Worm (Caenorhabditis elegans) whole organism, L4 larva: ENCODE measurements around the gene B0034.7.

Source experiments
- F10B5.3 ChIP-seq: sonication (generic microtip); optimal IDR thresholded peaks from 2 replicates; lab custom pipeline; 2016; ENCODE audit warnings: mild to moderate bottlenecking, missing genetic modification characterization, missing compliant biosample characterization
- F26F4.8 ChIP-seq: fragments of 200-800 bp; sonication (Bioruptor generic); conservative IDR thresholded peaks from 2 replicates; pipeline ENCODE4 v1.3.6; 2022; ENCODE audit warnings: missing genetic modification characterization, missing compliant biosample characterization
- F37D6.2 ChIP-seq: sonication (generic microtip); optimal IDR thresholded peaks from 2 replicates; lab custom pipeline; 2016; ENCODE audit warnings: mild to moderate bottlenecking, missing genetic modification characterization, missing compliant biosample characterization
- T20F7.1 ChIP-seq: fragments of 200-800 bp; sonication (Bioruptor generic); optimal IDR thresholded peaks from 2 replicates; lab custom pipeline; 2018; ENCODE audit warnings: mild to moderate bottlenecking, missing genetic modification characterization, missing compliant biosample characterization
- Y48G9A.11 ChIP-seq: fragments of 200-800 bp; sonication (Bioruptor generic); IDR thresholded peaks from 2 replicates; pipeline ENCODE4 v1.3.6; 2022; ENCODE audit warnings: missing genetic modification reagents, missing genetic modification characterization, missing compliant biosample characterization
- Y5F2A.4 ChIP-seq: fragments of 200-800 bp; sonication (Bioruptor generic); optimal IDR thresholded peaks from 2 replicates; lab custom pipeline; 2018; ENCODE audit warnings: mild to moderate bottlenecking, missing genetic modification characterization, missing compliant biosample characterization
- Y75B8A.6 ChIP-seq: fragments of 200-800 bp; sonication (Bioruptor generic); IDR thresholded peaks from 2 replicates; pipeline ENCODE4 v1.3.6; 2022; ENCODE audit warnings: missing genetic modification reagents, missing genetic modification characterization, missing compliant biosample characterization
- aha-1 ChIP-seq: fragments of 150-350 bp; peaks from one replicate; lab custom pipeline; 2014; ENCODE audit warnings: missing biosample characterization, missing genetic modification characterization
- ceh-20 ChIP-seq: fragments of 200-800 bp; sonication (Bioruptor generic); IDR thresholded peaks from 2 replicates; pipeline ENCODE4 v1.3.6; 2022; ENCODE audit warnings: missing genetic modification reagents, missing genetic modification characterization, missing compliant biosample characterization
- ceh-32 ChIP-seq: sonication (generic microtip); optimal IDR thresholded peaks from 2 replicates; lab custom pipeline; 2016; ENCODE audit warnings: mild to moderate bottlenecking, missing genetic modification characterization, missing compliant biosample characterization; ENCODE audit not compliant: poor library complexity
- ceh-82 ChIP-seq: sonication (generic microtip); optimal IDR thresholded peaks from 2 replicates; lab custom pipeline; 2017; ENCODE audit warnings: missing biosample characterization, missing genetic modification characterization
- cey-2 ChIP-seq: sonication (generic microtip); optimal IDR thresholded peaks from 3 replicates; lab custom pipeline; 2017; ENCODE audit warnings: missing genetic modification characterization, mild to moderate bottlenecking, missing compliant biosample characterization, antibody characterized with exemption, borderline replicate concordance; ENCODE audit not compliant: insufficient read depth
- ctbp-1 ChIP-seq: fragments of 200-800 bp; sonication (Bioruptor generic); IDR thresholded peaks from 2 replicates; pipeline ENCODE4 v1.3.6; 2022; ENCODE audit warnings: missing genetic modification reagents, missing genetic modification characterization, missing compliant biosample characterization
- daf-12 ChIP-seq: fragments of 150-350 bp; optimal IDR thresholded peaks from 2 replicates; lab custom pipeline; 2014; ENCODE audit warnings: missing biosample characterization, missing genetic modification reagents, missing genetic modification characterization
- daf-16 ChIP-seq, 3 experiments: sonication (generic microtip); optimal IDR thresholded peaks; 2 replicates each; lab custom pipeline; 2016 to 2017; ENCODE audit warnings: missing genetic modification characterization in 3 of 3, missing genetic modification reagents in 3 of 3, mild to moderate bottlenecking in 2 of 3, missing compliant biosample characterization in 2 of 3, missing biosample characterization in 1 of 3, moderate library complexity in 1 of 3
- daf-19 ChIP-seq: fragments of 200-800 bp; sonication (Bioruptor generic); conservative IDR thresholded peaks from 2 replicates; pipeline ENCODE4 v1.3.6; 2022; ENCODE audit warnings: missing genetic modification characterization, missing compliant biosample characterization
- daf-8 ChIP-seq: fragments of 200-800 bp; sonication (Bioruptor generic); IDR thresholded peaks from 2 replicates; pipeline ENCODE4 v1.3.6; 2022; ENCODE audit warnings: missing genetic modification characterization, missing compliant biosample characterization
- dpl-1 ChIP-seq: fragments of 150-350 bp; optimal IDR thresholded peaks from 2 replicates; lab custom pipeline; 2014; ENCODE audit warnings: missing biosample characterization, missing genetic modification reagents, missing genetic modification characterization
- duxl-1 ChIP-seq: sonication (generic microtip); optimal IDR thresholded peaks from 2 replicates; lab custom pipeline; 2016; ENCODE audit warnings: mild to moderate bottlenecking, missing genetic modification characterization, moderate library complexity, missing compliant biosample characterization; ENCODE audit not compliant: poor library complexity
- egl-27 ChIP-seq: sonication (generic microtip); optimal IDR thresholded peaks from 3 replicates; lab custom pipeline; 2017; ENCODE audit warnings: missing biosample characterization, missing genetic modification reagents, missing genetic modification characterization
- egl-43 ChIP-seq: fragments of 200-800 bp; sonication (Bioruptor generic); IDR thresholded peaks from 2 replicates; pipeline ENCODE4 v1.3.6; 2022; ENCODE audit warnings: missing genetic modification reagents, missing genetic modification characterization, missing compliant biosample characterization
- gei-8 ChIP-seq: fragments of 200-800 bp; sonication (Bioruptor generic); optimal IDR thresholded peaks from 2 replicates; lab custom pipeline; 2018; ENCODE audit warnings: mild to moderate bottlenecking, missing genetic modification characterization, missing compliant biosample characterization
- hif-1 ChIP-seq, 2 experiments: sonication (generic microtip); optimal IDR thresholded peaks; 2 replicates each; lab custom pipeline; 2016 to 2017; ENCODE audit warnings: missing compliant biosample characterization in 2 of 2, missing genetic modification characterization in 2 of 2, missing genetic modification reagents in 2 of 2, missing genotype in 2 of 2, mild to moderate bottlenecking in 1 of 2
- lin-13 ChIP-seq: fragments of 150-350 bp; optimal IDR thresholded peaks from 2 replicates; lab custom pipeline; 2014; ENCODE audit warnings: missing biosample characterization, missing genetic modification reagents, missing genetic modification characterization
- lin-29 ChIP-seq: fragments of 200-800 bp; sonication (Bioruptor generic); IDR thresholded peaks from 2 replicates; pipeline ENCODE4 v1.3.6; 2022; ENCODE audit warnings: missing genetic modification reagents, missing genetic modification characterization, missing compliant biosample characterization
- lin-38 ChIP-seq: fragments of 200-800 bp; sonication (Bioruptor generic); IDR thresholded peaks from 2 replicates; pipeline ENCODE4 v1.3.6; 2022; ENCODE audit warnings: missing genetic modification reagents, missing genetic modification characterization, missing compliant biosample characterization
- lir-3 ChIP-seq: sonication (generic microtip); optimal IDR thresholded peaks from 2 replicates; lab custom pipeline; 2016; ENCODE audit warnings: mild to moderate bottlenecking, missing genetic modification characterization, missing compliant biosample characterization
- lsy-2 ChIP-seq, 2 experiments: fragments of 150-350 bp in 1 of 2; sonication (generic microtip) in 1 of 2; optimal IDR thresholded peaks; 2 replicates each; lab custom pipeline; 2014 to 2017; ENCODE audit warnings: missing biosample characterization in 2 of 2, missing genetic modification characterization in 2 of 2
- madf-9 ChIP-seq: fragments of 200-800 bp; sonication (Bioruptor generic); conservative IDR thresholded peaks from 2 replicates; pipeline ENCODE4 v1.3.6; 2022; ENCODE audit warnings: missing genetic modification reagents, missing genetic modification characterization, missing compliant biosample characterization
- mdl-1 ChIP-seq, 2 experiments: fragments of 150-350 bp in 1 of 2; sonication (generic microtip) in 1 of 2; optimal IDR thresholded peaks; 2 replicates each; lab custom pipeline; 2014 to 2017; ENCODE audit warnings: missing biosample characterization in 2 of 2, missing genetic modification characterization in 2 of 2
- mdt-29 ChIP-seq: fragments of 200-800 bp; sonication (Bioruptor generic); IDR thresholded peaks from 2 replicates; pipeline ENCODE4 v1.3.6; 2022; ENCODE audit warnings: missing genetic modification reagents, missing genetic modification characterization, missing compliant biosample characterization
- nhr-111 ChIP-seq: fragments of 200-800 bp; sonication (Bioruptor generic); optimal IDR thresholded peaks from 2 replicates; lab custom pipeline; 2018; ENCODE audit warnings: mild to moderate bottlenecking, missing genetic modification characterization, missing compliant biosample characterization
- nhr-237 ChIP-seq: sonication (generic microtip); optimal IDR thresholded peaks from 2 replicates; lab custom pipeline; 2017; ENCODE audit warnings: missing biosample characterization, missing genetic modification characterization
- nhr-28 ChIP-seq: fragments of 150-350 bp; optimal IDR thresholded peaks from 2 replicates; lab custom pipeline; 2014; ENCODE audit warnings: missing biosample characterization, missing genetic modification characterization
- nhr-42 ChIP-seq: fragments of 200-800 bp; sonication (Bioruptor generic); IDR thresholded peaks from 2 replicates; pipeline ENCODE4 v1.3.6; 2022; ENCODE audit warnings: missing genetic modification characterization, missing compliant biosample characterization
- nhr-48 ChIP-seq: sonication (generic microtip); optimal IDR thresholded peaks from 2 replicates; lab custom pipeline; 2016; ENCODE audit warnings: mild to moderate bottlenecking, missing genetic modification characterization, missing compliant biosample characterization
- nhr-6 ChIP-seq: fragments of 150-350 bp; optimal IDR thresholded peaks from 2 replicates; lab custom pipeline; 2014; ENCODE audit warnings: missing biosample characterization, missing genetic modification characterization
- nhr-76 ChIP-seq: fragments of 150-350 bp; optimal IDR thresholded peaks from 2 replicates; lab custom pipeline; 2014; ENCODE audit warnings: missing biosample characterization, missing genetic modification characterization
- pha-4 ChIP-seq, 2 experiments: fragments of 150-350 bp in 1 of 2; fragments of 200-800 bp in 1 of 2; sonication (Bioruptor generic) in 1 of 2; IDR thresholded peaks in 1 of 2; optimal IDR thresholded peaks in 1 of 2; 2 replicates each; pipeline versions ENCODE4 v1.3.6 to Lab custom; 2014 to 2022; ENCODE audit warnings: missing genetic modification characterization in 2 of 2, missing genetic modification reagents in 2 of 2, missing biosample characterization in 1 of 2, missing compliant biosample characterization in 1 of 2
- pqm-1 ChIP-seq: sonication (generic microtip); optimal IDR thresholded peaks from 2 replicates; lab custom pipeline; 2017; ENCODE audit warnings: missing biosample characterization, missing genetic modification characterization
- saeg-2 ChIP-seq: fragments of 200-800 bp; sonication (Bioruptor generic); IDR thresholded peaks from 2 replicates; pipeline ENCODE4 v1.3.6; 2022; ENCODE audit warnings: missing genetic modification reagents, missing genetic modification characterization, missing compliant biosample characterization
- sdz-12 ChIP-seq: fragments of 200-800 bp; sonication (Bioruptor generic); optimal IDR thresholded peaks from 2 replicates; lab custom pipeline; 2018; ENCODE audit warnings: mild to moderate bottlenecking, missing genetic modification characterization, missing compliant biosample characterization
- spr-1 ChIP-seq: sonication (generic microtip); optimal IDR thresholded peaks from 2 replicates; lab custom pipeline; 2016; ENCODE audit warnings: mild to moderate bottlenecking, missing genetic modification characterization, missing compliant biosample characterization
- tra-1 ChIP-seq: fragments of 200-800 bp; sonication (Bioruptor generic); IDR thresholded peaks from 2 replicates; pipeline ENCODE4 v1.3.6; 2022; ENCODE audit warnings: missing genetic modification reagents, missing genetic modification characterization, missing compliant biosample characterization
- unc-62 ChIP-seq, 3 experiments: fragments of 150-350 bp in 1 of 3; sonication (generic microtip); optimal IDR thresholded peaks in 2 of 3; peaks in 1 of 3; 1 replicate in 1 of 3; 2 replicates in 2 of 3; lab custom pipeline; 2014 to 2017; ENCODE audit warnings: missing biosample characterization in 3 of 3, missing genetic modification characterization in 3 of 3, missing genetic modification reagents in 3 of 3, missing genotype in 1 of 3
- vab-7 ChIP-seq: fragments of 200-800 bp; sonication (Bioruptor generic); IDR thresholded peaks from 2 replicates; pipeline ENCODE4 v1.3.6; 2022; ENCODE audit warnings: missing genetic modification reagents, missing genetic modification characterization, missing compliant biosample characterization
- zag-1 ChIP-seq: fragments of 150-350 bp; optimal IDR thresholded peaks from 2 replicates; lab custom pipeline; 2014; ENCODE audit warnings: missing biosample characterization, missing genetic modification characterization
- zfp-2 ChIP-seq: sonication (generic microtip); optimal IDR thresholded peaks from 2 replicates; lab custom pipeline; 2016; ENCODE audit warnings: mild to moderate bottlenecking, missing genetic modification characterization, missing compliant biosample characterization
- zip-11 ChIP-seq: fragments of 200-800 bp; sonication (Bioruptor generic); IDR thresholded peaks from 2 replicates; pipeline ENCODE4 v1.3.6; 2022; ENCODE audit warnings: missing genetic modification characterization, missing compliant biosample characterization

B0034.7 gene

ce11 chrII:5911939-5912523 lies 49.4 kb upstream of the B0034.7 start (continued):
- TF ChIP-seq zip-11 (no peak), daf-19 (GFP tag; lab: Robert Waterston, UW) (no peak), Y5F2A.4 (GFP tag; lab: Kevin White, UChicago) (no peak), lin-13 (GFP tag; lab: Kevin White, UChicago) (peak; percentile 14), gei-8 (GFP tag; lab: Kevin White, UChicago) (no peak), nhr-111 (GFP tag; lab: Kevin White, UChicago) (no peak), ceh-82 (tag; lab: Kevin White, UChicago) (no peak), madf-9 (GFP tag; lab: Robert Waterston, UW) (no peak), ceh-32 (tag; lab: Kevin White, UChicago) (no peak), Y48G9A.11 (GFP tag; lab: Robert Waterston, UW) (no peak), zag-1 (no peak), lin-38 (GFP tag; lab: Robert Waterston, UW) (no peak), lsy-2 (tag; optimal IDR thresholded peaks at IDR 0.05; lab: Kevin White, UChicago) (peak in 1 of 2 experiments; percentile 45), nhr-76 (tag; lab: Kevin White, UChicago) (no peak), daf-8 (GFP tag; lab: Robert Waterston, UW) (no peak), zfp-2 (tag; lab: Kevin White, UChicago) (no peak), mdl-1 (tag; optimal IDR thresholded peaks at IDR 0.05; lab: Kevin White, UChicago) (peak in 1 of 2 experiments; percentile 46), nhr-42 (no peak), F37D6.2 (tag; lab: Kevin White, UChicago) (no peak), pqm-1 (tag; lab: Kevin White, UChicago) (peak; percentile 89), ctbp-1 (no peak), vab-7 (GFP tag; lab: Robert Waterston, UW) (no peak), F10B5.3 (tag; lab: Kevin White, UChicago) (no peak), spr-1 (tag; lab: Kevin White, UChicago) (no peak), F26F4.8 (GFP tag; lab: Robert Waterston, UW) (no peak), duxl-1 (tag; lab: Kevin White, UChicago) (no peak), egl-27 (tag; lab: Kevin White, UChicago) (no peak), nhr-48 (tag; lab: Kevin White, UChicago) (peak; percentile 36), dpl-1 (no peak), Y75B8A.6 (GFP tag; lab: Robert Waterston, UW) (no peak), aha-1 (tag; lab: Kevin White, UChicago) (peak; percentile 83), pha-4 (GFP tag; IDR thresholded peaks at IDR 0.05; lab: Robert Waterston, UW) (no peak), pha-4 (tag; optimal IDR thresholded peaks at IDR 0.05; lab: Kevin White, UChicago) (no peak), saeg-2 (GFP tag; lab: Robert Waterston, UW) (no peak), ceh-20 (GFP tag; lab: Robert Waterston, UW) (no peak), egl-43 (GFP tag; lab: Robert Waterston, UW) (no peak), cey-2 (tag; lab: Kevin White, UChicago) (no peak), nhr-28 (tag; lab: Kevin White, UChicago) (peak; percentile 93), daf-16 (GFP tag; optimal IDR thresholded peaks at IDR 0.05; lab: Kevin White, UChicago) (peak in 1 of 2 experiments; percentile 16), daf-16 (tag; optimal IDR thresholded peaks at IDR 0.05; lab: Kevin White, UChicago) (peak; percentile 92), nhr-237 (tag; lab: Kevin White, UChicago) (no peak), tra-1 (GFP tag; lab: Robert Waterston, UW) (0 out of 2 replicates have a peak, but pooled peaks have one; percentile 55), lin-29 (GFP tag; lab: Robert Waterston, UW) (no peak), mdt-29 (GFP tag; lab: Robert Waterston, UW) (no peak), hif-1 (tag; optimal IDR thresholded peaks at IDR 0.05; lab: Kevin White, UChicago) (peak in 1 of 2 experiments; percentile 6), T20F7.1 (peak; percentile 56), daf-12 (tag; lab: Kevin White, UChicago) (no peak), sdz-12 (GFP tag; lab: Kevin White, UChicago) (no peak), unc-62 (GFP tag; optimal IDR thresholded peaks at IDR 0.05 in 1 of 2; lab: Kevin White, UChicago) (peak in 1 of 2 experiments; percentile 86), unc-62 (tag; optimal IDR thresholded peaks at IDR 0.05; lab: Kevin White, UChicago) (no peak), lir-3 (tag; lab: Kevin White, UChicago) (no peak), nhr-6 (tag; lab: Kevin White, UChicago) (peak; percentile 47)
